Worm (Caenorhabditis elegans) whole organism, L4 larva: ENCODE results near the gene dao-4.

Experiments
- F10B5.3 ChIP-seq: sonication (generic microtip); optimal IDR thresholded peaks from 2 replicates; lab custom pipeline; 2016; ENCODE audit warnings: mild to moderate bottlenecking, missing genetic modification characterization, missing compliant biosample characterization
- T26A8.4 ChIP-seq: fragments of 200-800 bp; sonication (Bioruptor generic); IDR thresholded peaks from 2 replicates; pipeline ENCODE4 v1.3.6; 2022; ENCODE audit warnings: missing genetic modification characterization, missing compliant biosample characterization
- Y48G9A.11 ChIP-seq: fragments of 200-800 bp; sonication (Bioruptor generic); IDR thresholded peaks from 2 replicates; pipeline ENCODE4 v1.3.6; 2022; ENCODE audit warnings: missing genetic modification reagents, missing genetic modification characterization, missing compliant biosample characterization
- ama-1 ChIP-seq: fragments of 150-350 bp; optimal IDR thresholded peaks from 2 replicates; lab custom pipeline; 2014; ENCODE audit warnings: inconsistent platforms, mixed read lengths
- ceh-32 ChIP-seq: sonication (generic microtip); optimal IDR thresholded peaks from 2 replicates; lab custom pipeline; 2016; ENCODE audit warnings: mild to moderate bottlenecking, missing genetic modification characterization, missing compliant biosample characterization; ENCODE audit not compliant: poor library complexity
- ceh-62 ChIP-seq: sonication (generic microtip); optimal IDR thresholded peaks from 2 replicates; lab custom pipeline; 2017; ENCODE audit warnings: missing biosample characterization, missing genetic modification characterization
- daf-16 ChIP-seq, 3 experiments: sonication (generic microtip); optimal IDR thresholded peaks; 2 replicates each; lab custom pipeline; 2016 to 2017; ENCODE audit warnings: missing genetic modification characterization in 3 of 3, missing genetic modification reagents in 3 of 3, mild to moderate bottlenecking in 2 of 3, missing compliant biosample characterization in 2 of 3, missing biosample characterization in 1 of 3, moderate library complexity in 1 of 3
- dmd-6 ChIP-seq: fragments of 200-800 bp; sonication (Bioruptor generic); IDR thresholded peaks from 2 replicates; pipeline ENCODE4 v1.3.6; 2022; ENCODE audit warnings: missing genetic modification reagents, missing genetic modification characterization, missing compliant biosample characterization
- dmd-8 ChIP-seq: fragments of 200-800 bp; sonication (Bioruptor generic); IDR thresholded peaks from 2 replicates; pipeline ENCODE4 v1.3.6; 2022; ENCODE audit warnings: missing genetic modification characterization, missing compliant biosample characterization
- dmd-9 ChIP-seq: fragments of 200-800 bp; sonication (Bioruptor generic); IDR thresholded peaks from 2 replicates; pipeline ENCODE4 v1.3.6; 2022; ENCODE audit warnings: missing genetic modification reagents, missing genetic modification characterization, missing compliant biosample characterization
- dpl-1 ChIP-seq: fragments of 150-350 bp; optimal IDR thresholded peaks from 2 replicates; lab custom pipeline; 2014; ENCODE audit warnings: missing biosample characterization, missing genetic modification reagents, missing genetic modification characterization
- dve-1 ChIP-seq: sonication (generic microtip); optimal IDR thresholded peaks from 2 replicates; lab custom pipeline; 2017; ENCODE audit warnings: antibody characterized with exemption, mild to moderate bottlenecking, missing genetic modification characterization, missing compliant biosample characterization; ENCODE audit not compliant: insufficient read depth
- fkh-10 ChIP-seq: fragments of 150-350 bp; optimal IDR thresholded peaks from 2 replicates; lab custom pipeline; 2014; ENCODE audit warnings: missing biosample characterization, missing genetic modification reagents, missing genetic modification characterization
- hlh-11 ChIP-seq: fragments of 200-800 bp; sonication (Bioruptor generic); optimal IDR thresholded peaks from 2 replicates; lab custom pipeline; 2018; ENCODE audit warnings: mild to moderate bottlenecking, missing genetic modification characterization, missing compliant biosample characterization
- hlh-30 ChIP-seq: sonication (generic microtip); optimal IDR thresholded peaks from 2 replicates; lab custom pipeline; 2017; ENCODE audit warnings: antibody characterized with exemption, mild to moderate bottlenecking, missing genetic modification characterization, missing compliant biosample characterization; ENCODE audit not compliant: insufficient read depth
- lsy-2 ChIP-seq, 2 experiments: fragments of 150-350 bp in 1 of 2; sonication (generic microtip) in 1 of 2; optimal IDR thresholded peaks; 2 replicates each; lab custom pipeline; 2014 to 2017; ENCODE audit warnings: missing biosample characterization in 2 of 2, missing genetic modification characterization in 2 of 2
- mdl-1 ChIP-seq, 2 experiments: fragments of 150-350 bp in 1 of 2; sonication (generic microtip) in 1 of 2; optimal IDR thresholded peaks; 2 replicates each; lab custom pipeline; 2014 to 2017; ENCODE audit warnings: missing biosample characterization in 2 of 2, missing genetic modification characterization in 2 of 2
- mep-1 ChIP-seq: fragments of 150-350 bp; sonication (generic microtip); optimal IDR thresholded peaks from 3 replicates; lab custom pipeline; 2014; ENCODE audit warnings: missing biosample characterization, missing genetic modification characterization
- mes-2 ChIP-seq: sonication (generic microtip); optimal IDR thresholded peaks from 2 replicates; lab custom pipeline; 2016; ENCODE audit warnings: missing genotype, mild to moderate bottlenecking, missing genetic modification characterization, missing compliant biosample characterization; ENCODE audit not compliant: poor library complexity, severe bottlenecking
- nhr-10 ChIP-seq: fragments of 150-350 bp; optimal IDR thresholded peaks from 2 replicates; lab custom pipeline; 2014; ENCODE audit warnings: missing biosample characterization, missing genetic modification characterization
- nhr-102 ChIP-seq: sonication (generic microtip); optimal IDR thresholded peaks from 2 replicates; lab custom pipeline; 2016; ENCODE audit warnings: mild to moderate bottlenecking, missing genetic modification characterization, moderate library complexity, missing compliant biosample characterization
- nhr-28 ChIP-seq: fragments of 150-350 bp; optimal IDR thresholded peaks from 2 replicates; lab custom pipeline; 2014; ENCODE audit warnings: missing biosample characterization, missing genetic modification characterization
- nhr-6 ChIP-seq: fragments of 150-350 bp; optimal IDR thresholded peaks from 2 replicates; lab custom pipeline; 2014; ENCODE audit warnings: missing biosample characterization, missing genetic modification characterization
- nhr-77 ChIP-seq: fragments of 150-350 bp; optimal IDR thresholded peaks from 2 replicates; lab custom pipeline; 2014; ENCODE audit warnings: missing biosample characterization, missing genetic modification characterization
- pha-4 ChIP-seq, 2 experiments: fragments of 150-350 bp in 1 of 2; fragments of 200-800 bp in 1 of 2; sonication (Bioruptor generic) in 1 of 2; IDR thresholded peaks in 1 of 2; optimal IDR thresholded peaks in 1 of 2; 2 replicates each; pipeline versions ENCODE4 v1.3.6 to Lab custom; 2014 to 2022; ENCODE audit warnings: missing genetic modification characterization in 2 of 2, missing genetic modification reagents in 2 of 2, missing biosample characterization in 1 of 2, missing compliant biosample characterization in 1 of 2
- pqm-1 ChIP-seq: sonication (generic microtip); optimal IDR thresholded peaks from 2 replicates; lab custom pipeline; 2017; ENCODE audit warnings: missing biosample characterization, missing genetic modification characterization
- set-16 ChIP-seq: fragments of 200-800 bp; sonication (Bioruptor generic); IDR thresholded peaks from 2 replicates; pipeline ENCODE4 v1.3.6; 2022; ENCODE audit warnings: missing genetic modification reagents, missing genetic modification characterization, missing compliant biosample characterization
- spr-3 ChIP-seq: fragments of 200-800 bp; sonication (Bioruptor generic); optimal IDR thresholded peaks from 2 replicates; lab custom pipeline; 2018; ENCODE audit warnings: mild to moderate bottlenecking, missing genetic modification characterization, missing compliant biosample characterization
- unc-39 ChIP-seq: sonication (generic microtip); optimal IDR thresholded peaks from 2 replicates; lab custom pipeline; 2017; ENCODE audit warnings: missing biosample characterization, missing genetic modification characterization
- ztf-7 ChIP-seq: fragments of 150-350 bp; optimal IDR thresholded peaks from 2 replicates; lab custom pipeline; 2014; ENCODE audit warnings: missing biosample characterization, missing genetic modification characterization

The dao-4 gene

ce11 chrX:10069692-10070091 lies 5.4 kb upstream of the dao-4 start, which contains the start of gene mlck-1:
Gene mlck-1, minus strand, starts transcription at chrX:10069792.
- TF ChIP-seq ceh-32 (no peak), ceh-62 (tag; lab: Kevin White, UChicago) (no peak), nhr-77 (tag; lab: Kevin White, UChicago) (no peak), dmd-9 (GFP tag; lab: Robert Waterston, UW) (no peak)
- TF ChIP-seq, all 104 proteins: peak for 0

ce11 chrX:10074233-10074632 lies 855 bp upstream of the dao-4 start, which contains the start of gene ZC373.5:
Gene ZC373.5, minus strand, starts transcription at chrX:10074391.
- no peak for TF ChIP-seq unc-39
- TF ChIP-seq pqm-1 (tag; lab: Kevin White, UChicago), result peak; percentile 50
- peak; percentile 41 for TF ChIP-seq mes-2 (tag; lab: Kevin White, UChicago)
- TF ChIP-seq dve-1 (tag; lab: Kevin White, UChicago), result peak; percentile 79
- no peak for TF ChIP-seq daf-16 (GFP tag; optimal IDR thresholded peaks at IDR 0.05; lab: Kevin White, UChicago)
- peak; percentile 87 for TF ChIP-seq daf-16 (tag; optimal IDR thresholded peaks at IDR 0.05; lab: Kevin White, UChicago)
- no peak for TF ChIP-seq pha-4 (GFP tag; IDR thresholded peaks at IDR 0.05; lab: Robert Waterston, UW)
- no peak for TF ChIP-seq pha-4 (tag; optimal IDR thresholded peaks at IDR 0.05; lab: Kevin White, UChicago)
- TF ChIP-seq Y48G9A.11 (GFP tag; lab: Robert Waterston, UW), result no peak
- TF ChIP-seq dpl-1 (GFP tag; lab: Kevin White, UChicago), result no peak
- TF ChIP-seq mep-1 (tag; lab: Kevin White, UChicago), result peak; percentile 9
- TF ChIP-seq hlh-30 (tag; lab: Kevin White, UChicago), result peak; percentile 46
- TF ChIP-seq hlh-11 (tag; lab: Kevin White, UChicago), result peak; percentile 60
- peak; percentile 58 for TF ChIP-seq dmd-6 (GFP tag; lab: Robert Waterston, UW)
- peak; percentile 77 for TF ChIP-seq nhr-28 (tag; lab: Kevin White, UChicago)
- TF ChIP-seq lsy-2 (tag; optimal IDR thresholded peaks at IDR 0.05; lab: Kevin White, UChicago), result peak in 1 of 2 experiments; percentile 32
- TF ChIP-seq mdl-1 (tag; optimal IDR thresholded peaks at IDR 0.05; lab: Kevin White, UChicago), result peak in 1 of 2 experiments; percentile 11
- TF ChIP-seq nhr-6, result peak; percentile 29
- peak; percentile 1 for TF ChIP-seq nhr-102 (tag; lab: Kevin White, UChicago)

ce11 chrX:10076334-10076733 lies 1.2 kb downstream of the dao-4 start:
- no peak for TF ChIP-seq spr-3 (GFP tag; lab: Kevin White, UChicago)
- TF ChIP-seq T26A8.4, result 0 out of 2 replicates have a peak, but pooled peaks have one; percentile 17
- TF ChIP-seq, all 104 proteins: peak for 1

ce11 chrX:10077297-10077696 lies 2.2 kb downstream of the dao-4 start, which contains the start of gene col-176:
Gene col-176, plus strand, starts transcription at chrX:10077597.
- TF ChIP-seq hlh-30 (tag; lab: Kevin White, UChicago), result peak; percentile 11
- TF ChIP-seq F10B5.3, result no peak
- TF ChIP-seq nhr-10, result peak; percentile 46

- TF ChIP-seq dmd-8 (GFP tag; lab: Robert Waterston, UW) (no peak), nhr-77 (tag; lab: Kevin White, UChicago) (no peak), set-16 (GFP tag; lab: Robert Waterston, UW) (peak; percentile 98), ama-1 (lab: Kevin White, UChicago) (no peak), mes-2 (tag; lab: Kevin White, UChicago) (peak; percentile 4)
These were observed 3.0 kb downstream of the dao-4 start for ce11 chrX:10078089-10078488.

- peak; percentile 58 for TF ChIP-seq mes-2 (tag; lab: Kevin White, UChicago)
- no peak for TF ChIP-seq ztf-7 (tag; lab: Kevin White, UChicago)
- no peak for TF ChIP-seq fkh-10
These were observed 3.5 kb downstream of the dao-4 start for ce11 chrX:10078637-10079036.
